Worm (Caenorhabditis elegans): ENCODE data around the gene C33D9.6.
A peak's percentile ranks its signal among the peaks of the same experiment; 100 is the strongest.

The C33D9.6 gene

ce11 chrIV:8743654-8744332 lies 34.2 kb downstream of the C33D9.6 start, which contains the start of gene F21D5.7:
TSS of gene F21D5.7 (minus strand) at chrIV:8743704.
- no peak for TF ChIP-seq fkh-2 (tag; optimal IDR thresholded peaks at IDR 0.05)
- peak; percentile 10 for TF ChIP-seq skn-1 (tag; optimal IDR thresholded peaks at IDR 0.05)
- TF ChIP-seq hmg-11 (tag; optimal IDR thresholded peaks at IDR 0.05), result peak; percentile 73
- peak; percentile 23 for TF ChIP-seq R02D3.7 (tag; optimal IDR thresholded peaks at IDR 0.05)
- peak; percentile 73 for TF ChIP-seq elt-2 (tag; optimal IDR thresholded peaks at IDR 0.05)
- peak; percentile 56 for TF ChIP-seq lsy-12 (tag; optimal IDR thresholded peaks at IDR 0.05)
- TF ChIP-seq pqm-1 (tag; optimal IDR thresholded peaks at IDR 0.05), result peak; percentile 59
- no peak for TF ChIP-seq ama-1 (optimal IDR thresholded peaks at IDR 0.05)
- no peak for TF ChIP-seq fkh-10 (GFP tag; optimal IDR thresholded peaks at IDR 0.05)
- TF ChIP-seq jun-1 (tag; optimal IDR thresholded peaks at IDR 0.05), result peak; percentile 32
- no peak for TF ChIP-seq ceh-9 (tag; optimal IDR thresholded peaks at IDR 0.05)
- TF ChIP-seq lin-15B (tag; optimal IDR thresholded peaks at IDR 0.05), result peak; percentile 74
- peak; percentile 9 for TF ChIP-seq egl-27 (tag; optimal IDR thresholded peaks at IDR 0.05)
- TF ChIP-seq eor-1 (tag; optimal IDR thresholded peaks at IDR 0.05), result no peak
- TF ChIP-seq ceh-28 (tag; optimal IDR thresholded peaks at IDR 0.05), result peak; percentile 2
- TF ChIP-seq lin-39 (tag; optimal IDR thresholded peaks at IDR 0.05), result peak; percentile 34
- TF ChIP-seq daf-12 (tag; optimal IDR thresholded peaks at IDR 0.05), result no peak
- peak; percentile 45 for TF ChIP-seq nhr-43 (tag; optimal IDR thresholded peaks at IDR 0.05; ENCODE audit: poor library complexity, severe bottlenecking)
- TF ChIP-seq egl-5 (tag; optimal IDR thresholded peaks at IDR 0.05), result peak; percentile 49
- peak; percentile 90 for TF ChIP-seq pha-4 (tag; optimal IDR thresholded peaks at IDR 0.05)
- TF ChIP-seq nhr-25 (tag; optimal IDR thresholded peaks at IDR 0.05), result peak; percentile 37
- TF ChIP-seq nfya-1 (tag; optimal IDR thresholded peaks at IDR 0.05; ENCODE audit: insufficient read depth), result peak; percentile 84
- TF ChIP-seq mml-1 (tag; optimal IDR thresholded peaks at IDR 0.05), result no peak
- no peak for TF ChIP-seq ZK546.5 (tag; optimal IDR thresholded peaks at IDR 0.05)
- TF ChIP-seq snpc-4 (tag; optimal IDR thresholded peaks at IDR 0.05), result peak; percentile 77
- no peak for TF ChIP-seq ztf-4 (tag; optimal IDR thresholded peaks at IDR 0.05)

- TF ChIP-seq daf-12 (tag; optimal IDR thresholded peaks at IDR 0.05), result no peak
- TF ChIP-seq fkh-10 (GFP tag; optimal IDR thresholded peaks at IDR 0.05), result no peak
- peak; percentile 25 for TF ChIP-seq nhr-43 (tag; optimal IDR thresholded peaks at IDR 0.05; ENCODE audit: poor library complexity, severe bottlenecking)
- TF ChIP-seq nhr-25 (tag; optimal IDR thresholded peaks at IDR 0.05), result no peak
- no peak for TF ChIP-seq nhr-67 (tag; optimal IDR thresholded peaks at IDR 0.05)
- TF ChIP-seq ama-1 (optimal IDR thresholded peaks at IDR 0.05), result peak; percentile 0
These were observed 37.0 kb downstream of the C33D9.6 start, which contains the start of gene F21D5.6 for ce11 chrIV:8740952-8741438. TSS of gene F21D5.6 (minus strand) at chrIV:8741388.

DNA sequence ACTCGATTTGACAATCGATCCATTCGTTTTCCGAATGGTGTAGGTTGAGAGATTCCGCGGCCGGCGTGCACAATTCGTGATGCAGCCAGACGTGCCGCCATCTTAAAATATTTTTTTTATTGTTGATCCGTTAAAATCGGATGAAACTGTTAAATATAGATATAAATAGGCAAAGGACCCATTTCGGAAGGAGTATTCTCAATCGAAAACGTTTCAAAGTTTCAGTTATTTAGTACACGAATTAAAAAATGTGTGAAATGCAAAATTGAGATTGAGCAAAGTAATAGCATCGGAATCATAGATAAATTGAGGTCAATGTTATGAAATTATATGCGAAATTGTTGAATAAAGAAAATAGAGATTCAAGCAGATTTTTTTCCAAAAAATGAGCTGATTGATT lies 38.0 kb downstream of the C33D9.6 start, which contains the start of gene mrps-33:
mrps-33 (minus strand) TSS at position 101 of the 400 bp plus-strand sequence.
- TF ChIP-seq jun-1 (tag; optimal IDR thresholded peaks at IDR 0.05), result no peak

- no peak for TF ChIP-seq egl-27 (tag; optimal IDR thresholded peaks at IDR 0.05)
- TF ChIP-seq elt-2 (tag; optimal IDR thresholded peaks at IDR 0.05), result no peak
- no peak for TF ChIP-seq tbx-2 (tag; optimal IDR thresholded peaks at IDR 0.05)
- TF ChIP-seq lsy-12 (tag; optimal IDR thresholded peaks at IDR 0.05), result no peak
- TF ChIP-seq R02D3.7 (tag; optimal IDR thresholded peaks at IDR 0.05), result no peak
- no peak for TF ChIP-seq nhr-11 (tag; optimal IDR thresholded peaks at IDR 0.05)
- TF ChIP-seq pha-4 (tag; optimal IDR thresholded peaks at IDR 0.05), result no peak
- no peak for TF ChIP-seq daf-12 (tag; optimal IDR thresholded peaks at IDR 0.05)
- TF ChIP-seq eor-1 (tag; optimal IDR thresholded peaks at IDR 0.05), result no peak
- TF ChIP-seq ceh-16 (tag; optimal IDR thresholded peaks at IDR 0.05), result no peak
- no peak for TF ChIP-seq mml-1 (tag; optimal IDR thresholded peaks at IDR 0.05)
- TF ChIP-seq unc-39 (tag; optimal IDR thresholded peaks at IDR 0.05), result no peak
- TF ChIP-seq sea-2 (GFP tag; optimal IDR thresholded peaks at IDR 0.05), result no peak
- TF ChIP-seq skn-1 (tag; optimal IDR thresholded peaks at IDR 0.05), result no peak
- TF ChIP-seq nhr-25 (tag; optimal IDR thresholded peaks at IDR 0.05), result no peak
- TF ChIP-seq fkh-2 (tag; optimal IDR thresholded peaks at IDR 0.05), result no peak
These were observed 38.7 kb downstream of the C33D9.6 start, which contains the start of gene F21D5.5 for ce11 chrIV:8739294-8739693. TSS of gene F21D5.5 (minus strand) at chrIV:8739394.

ce11 chrIV:8737787-8738186 lies 40.2 kb downstream of the C33D9.6 start, which contains the start of gene F21D5.4:
TSS of gene F21D5.4 (plus strand) at chrIV:8738087.
- no peak for TF ChIP-seq nhr-28 (tag; optimal IDR thresholded peaks at IDR 0.05)
- TF ChIP-seq nhr-23 (tag; optimal IDR thresholded peaks at IDR 0.05), result no peak
- no peak for TF ChIP-seq aly-2 (tag; optimal IDR thresholded peaks at IDR 0.05)
- TF ChIP-seq ztf-11 (tag; optimal IDR thresholded peaks at IDR 0.05), result no peak
- no peak for TF ChIP-seq unc-39 (tag; optimal IDR thresholded peaks at IDR 0.05)
- TF ChIP-seq sea-2 (GFP tag; optimal IDR thresholded peaks at IDR 0.05), result no peak
- no peak for TF ChIP-seq ztf-4 (tag; optimal IDR thresholded peaks at IDR 0.05)

Measured in whole organism, L3 larva.